Worm (Caenorhabditis elegans) whole organism, early embryonic: ENCODE results near the gene srg-33.

ENCODE experiments used
- B0310.2 ChIP-seq: sonication (generic microtip); optimal IDR thresholded peaks from 2 replicates; lab custom pipeline; 2016; ENCODE audit warnings: mild to moderate bottlenecking, missing genetic modification characterization, missing compliant biosample characterization
- F13C5.2 ChIP-seq: sonication (generic microtip); optimal IDR thresholded peaks from 2 replicates; lab custom pipeline; 2017; ENCODE audit warnings: mild to moderate bottlenecking, missing genetic modification characterization, inconsistent platforms, missing compliant biosample characterization
- aly-1 ChIP-seq: sonication (generic microtip); optimal IDR thresholded peaks from 2 replicates; lab custom pipeline; 2016; ENCODE audit warnings: missing genetic modification characterization, missing compliant biosample characterization
- ama-1 ChIP-seq: fragments of 150-350 bp; optimal IDR thresholded peaks from 2 replicates; lab custom pipeline; 2014
- ceh-13 ChIP-seq: fragments of 200-800 bp; sonication (Bioruptor generic); optimal IDR thresholded peaks from 2 replicates; lab custom pipeline; 2018; ENCODE audit warnings: mild to moderate bottlenecking, missing genetic modification characterization, missing compliant biosample characterization
- ceh-36 ChIP-seq: sonication (generic microtip); optimal IDR thresholded peaks from 2 replicates; lab custom pipeline; 2016; ENCODE audit warnings: missing genetic modification characterization, inconsistent platforms, missing compliant biosample characterization
- ets-7 ChIP-seq: sonication (generic microtip); optimal IDR thresholded peaks from 2 replicates; lab custom pipeline; 2016; ENCODE audit warnings: missing genotype, missing genetic modification characterization, missing compliant biosample characterization
- flt-1 ChIP-seq: fragments of 200-800 bp; sonication (Bioruptor generic); IDR thresholded peaks from 2 replicates; pipeline ENCODE4 v1.3.6; 2022; ENCODE audit warnings: missing genetic modification characterization, missing compliant biosample characterization
- hmbx-1 ChIP-seq: sonication (generic microtip); optimal IDR thresholded peaks from 2 replicates; lab custom pipeline; 2016; ENCODE audit warnings: mild to moderate bottlenecking, missing genetic modification characterization, missing compliant biosample characterization
- hmg-4 ChIP-seq: fragments of 200-800 bp; sonication (Bioruptor generic); optimal IDR thresholded peaks from 2 replicates; lab custom pipeline; 2018; ENCODE audit warnings: mild to moderate bottlenecking, missing genetic modification characterization, missing compliant biosample characterization
- hnd-1 ChIP-seq: sonication (generic microtip); optimal IDR thresholded peaks from 2 replicates; lab custom pipeline; 2016; ENCODE audit warnings: missing genetic modification characterization, missing compliant biosample characterization
- pes-1 ChIP-seq: fragments of 200-800 bp; sonication (Bioruptor generic); IDR thresholded peaks from 2 replicates; pipeline ENCODE4 v1.3.6; 2022; ENCODE audit warnings: missing genetic modification reagents, missing genetic modification characterization, missing compliant biosample characterization
- scrt-1 ChIP-seq: fragments of 200-800 bp; sonication (Bioruptor generic); IDR thresholded peaks from 2 replicates; pipeline ENCODE4 v1.3.6; 2022; ENCODE audit warnings: missing genetic modification characterization, missing compliant biosample characterization
- sea-1 ChIP-seq: fragments of 200-800 bp; sonication (Bioruptor generic); conservative IDR thresholded peaks from 2 replicates; pipeline ENCODE4 v1.3.6; 2022; ENCODE audit warnings: missing genetic modification characterization, missing compliant biosample characterization
- tbx-11 ChIP-seq: fragments of 200-800 bp; sonication (Bioruptor generic); IDR thresholded peaks from 2 replicates; pipeline ENCODE4 v1.3.6; 2022; ENCODE audit warnings: missing genetic modification characterization, missing compliant biosample characterization
- tbx-37 ChIP-seq: fragments of 200-800 bp; sonication (Bioruptor generic); conservative IDR thresholded peaks from 2 replicates; pipeline ENCODE4 v1.3.6; 2022; ENCODE audit warnings: missing genetic modification reagents, missing genetic modification characterization, missing compliant biosample characterization
- tra-4 ChIP-seq: sonication (generic microtip); optimal IDR thresholded peaks from 2 replicates; lab custom pipeline; 2017; ENCODE audit warnings: missing genetic modification characterization, missing compliant biosample characterization

The srg-33 gene

DNA sequence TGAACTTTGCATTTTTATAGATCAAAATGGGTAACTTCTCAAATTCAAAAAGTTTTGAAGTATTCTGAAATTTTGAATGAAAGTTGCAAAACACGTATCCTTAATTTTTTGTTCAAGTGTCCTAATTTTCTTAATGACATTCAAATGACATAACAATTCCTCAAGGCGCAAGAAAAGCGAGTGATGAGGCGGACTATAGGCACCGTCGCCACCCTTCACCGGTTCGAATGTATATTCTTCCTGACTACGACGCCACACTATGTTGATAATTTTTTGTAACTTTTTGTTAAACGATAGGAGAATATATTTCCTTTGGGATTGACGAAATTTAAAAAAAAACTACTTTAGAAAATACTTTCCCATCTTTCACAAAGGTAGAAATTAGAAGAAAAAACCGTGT, 10.2 kb upstream of the srg-33 start:
- TF ChIP-seq aly-1 (no peak), tra-4 (tag; lab: Kevin White, UChicago) (no peak), F13C5.2 (tag; lab: Kevin White, UChicago) (no peak)

DNA sequence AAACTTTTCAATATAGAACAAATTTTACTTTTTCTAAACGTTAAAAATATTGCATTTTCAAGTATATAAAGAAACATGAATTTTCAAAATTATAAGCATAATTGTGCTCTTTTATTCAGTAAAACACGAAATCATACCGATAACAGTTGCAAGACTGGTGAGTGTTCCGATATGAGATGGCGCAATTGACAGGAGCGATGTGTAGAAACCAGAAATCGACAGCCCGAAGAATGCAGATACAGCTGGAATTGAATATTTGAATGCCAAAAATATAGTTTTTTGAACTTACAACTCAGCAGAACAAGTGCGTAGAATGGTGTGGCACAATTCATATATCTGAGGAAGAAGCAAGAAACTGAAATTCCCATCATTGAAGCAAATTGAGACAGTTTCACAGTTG, 8.9 kb upstream of the srg-33 start:
- TF ChIP-seq ceh-36 (tag; lab: Kevin White, UChicago) = no peak
- TF ChIP-seq tra-4 (tag; lab: Kevin White, UChicago) = no peak
- TF ChIP-seq tbx-11 (GFP tag; lab: Robert Waterston, UW) = no peak
- TF ChIP-seq hnd-1 = no peak
- TF ChIP-seq tbx-37 (GFP tag; lab: Robert Waterston, UW) = no peak
- no peak for TF ChIP-seq hmbx-1
- TF ChIP-seq F13C5.2 (tag; lab: Kevin White, UChicago) = no peak
- no peak for TF ChIP-seq flt-1 (GFP tag; lab: Robert Waterston, UW)
- TF ChIP-seq ama-1 = no peak
- TF ChIP-seq aly-1 = no peak
- TF ChIP-seq scrt-1 (GFP tag; lab: Robert Waterston, UW) = no peak
- TF ChIP-seq ets-7 (tag; lab: Kevin White, UChicago) = no peak
- no peak for TF ChIP-seq sea-1
- no peak for TF ChIP-seq ceh-13 (GFP tag; lab: Kevin White, UChicago)

DNA sequence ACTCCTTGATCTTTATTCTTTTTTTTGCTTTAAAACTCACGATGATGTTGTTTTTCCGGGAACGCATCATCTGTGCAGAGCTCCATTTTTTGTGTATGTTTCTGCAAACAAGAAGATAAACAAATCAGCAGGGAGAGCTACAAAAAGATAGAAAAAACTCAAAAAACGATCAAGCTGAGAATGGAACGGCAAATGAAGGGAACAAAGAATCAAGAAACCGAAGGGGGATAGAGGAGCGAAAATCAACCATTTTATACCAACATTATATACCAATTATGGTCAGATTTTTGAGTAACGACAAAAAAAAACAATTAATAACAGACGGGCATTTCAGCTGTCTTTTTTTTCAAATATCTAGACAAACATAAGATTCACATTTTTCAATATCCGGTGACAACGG, 7.1 kb upstream of the srg-33 start, which contains the start of gene slc-17.5:
slc-17.5 (minus strand) TSS at position 101 of the 400 bp plus-strand sequence.
- no peak for TF ChIP-seq hmg-4 (GFP tag; lab: Kevin White, UChicago)
- TF ChIP-seq hnd-1 = no peak
- TF ChIP-seq ceh-36 (tag; lab: Kevin White, UChicago) = no peak
- TF ChIP-seq ets-7 (tag; lab: Kevin White, UChicago) = no peak
- no peak for TF ChIP-seq sea-1
- TF ChIP-seq ceh-13 (GFP tag; lab: Kevin White, UChicago) = no peak
- no peak for TF ChIP-seq scrt-1 (GFP tag; lab: Robert Waterston, UW)
- no peak for TF ChIP-seq tbx-37 (GFP tag; lab: Robert Waterston, UW)
- no peak for TF ChIP-seq ama-1
- TF ChIP-seq flt-1 (GFP tag; lab: Robert Waterston, UW) = no peak
- TF ChIP-seq tra-4 (tag; lab: Kevin White, UChicago) = no peak
- TF ChIP-seq hmbx-1 = no peak
- no peak for TF ChIP-seq F13C5.2 (tag; lab: Kevin White, UChicago)
- no peak for TF ChIP-seq B0310.2
- no peak for TF ChIP-seq tbx-11 (GFP tag; lab: Robert Waterston, UW)
- TF ChIP-seq aly-1 = no peak
- TF ChIP-seq pes-1 (GFP tag; lab: Robert Waterston, UW) = no peak

DNA sequence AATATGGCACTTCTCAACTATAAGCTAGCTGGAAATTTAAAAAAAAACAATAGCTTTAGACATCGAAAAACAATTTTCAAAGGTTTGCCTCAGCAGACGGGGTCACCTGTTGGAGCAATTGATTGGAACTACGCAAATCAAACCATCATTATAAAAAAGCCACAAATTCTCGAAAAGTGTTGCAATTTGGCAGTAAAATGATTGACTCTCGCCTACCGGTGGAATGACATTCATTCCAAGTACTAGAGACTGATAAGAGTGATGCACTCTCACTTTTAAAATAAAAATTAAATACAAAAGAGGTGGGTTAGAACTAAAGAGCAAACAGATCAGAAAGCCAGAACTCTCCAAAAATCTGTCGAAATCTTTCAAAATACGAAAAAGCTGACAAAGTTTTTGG, 6.4 kb upstream of the srg-33 start:
- TF ChIP-seq aly-1 (no peak), B0310.2 (no peak), hmg-4 (GFP tag; lab: Kevin White, UChicago) (no peak), ama-1 (no peak), hnd-1 (no peak), scrt-1 (GFP tag; lab: Robert Waterston, UW) (no peak), tra-4 (tag; lab: Kevin White, UChicago) (no peak), hmbx-1 (no peak), F13C5.2 (tag; lab: Kevin White, UChicago) (no peak), sea-1 (no peak)

DNA sequence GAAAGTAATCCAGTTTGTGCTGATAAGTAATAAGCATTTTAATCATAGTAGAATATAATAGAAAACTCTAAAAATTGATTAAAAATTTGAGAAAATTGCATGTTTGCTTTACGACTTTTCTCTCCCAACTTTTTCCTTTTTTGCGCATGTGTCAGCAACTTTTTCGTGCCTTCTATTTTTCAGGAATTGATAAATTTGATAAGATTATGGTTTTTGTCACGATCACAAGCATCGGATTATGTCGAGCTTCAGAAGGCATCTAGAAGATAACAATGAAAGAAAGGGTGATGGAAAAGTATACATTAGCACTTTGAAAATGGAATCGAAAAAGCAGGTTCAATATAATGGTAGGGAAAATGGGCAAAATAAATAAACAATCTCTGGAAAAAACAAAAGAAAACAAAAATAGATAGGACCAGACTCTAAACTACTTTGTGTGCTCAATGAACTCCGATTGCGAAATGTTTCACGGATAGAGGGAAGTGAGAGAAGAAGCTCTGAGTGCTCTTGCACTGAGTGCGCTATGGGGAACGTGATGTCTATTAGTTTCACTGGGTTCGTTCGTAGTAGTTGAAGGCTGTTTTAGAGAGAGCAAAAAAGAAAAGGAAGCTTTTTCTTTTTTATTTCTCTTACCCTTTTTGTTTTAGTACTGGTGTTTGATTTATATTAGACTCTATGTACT, 3.6 kb upstream of the srg-33 start:
- TF ChIP-seq sea-1 (no peak), hmg-4 (GFP tag; lab: Kevin White, UChicago) (no peak), flt-1 (GFP tag; lab: Robert Waterston, UW) (no peak)

DNA sequence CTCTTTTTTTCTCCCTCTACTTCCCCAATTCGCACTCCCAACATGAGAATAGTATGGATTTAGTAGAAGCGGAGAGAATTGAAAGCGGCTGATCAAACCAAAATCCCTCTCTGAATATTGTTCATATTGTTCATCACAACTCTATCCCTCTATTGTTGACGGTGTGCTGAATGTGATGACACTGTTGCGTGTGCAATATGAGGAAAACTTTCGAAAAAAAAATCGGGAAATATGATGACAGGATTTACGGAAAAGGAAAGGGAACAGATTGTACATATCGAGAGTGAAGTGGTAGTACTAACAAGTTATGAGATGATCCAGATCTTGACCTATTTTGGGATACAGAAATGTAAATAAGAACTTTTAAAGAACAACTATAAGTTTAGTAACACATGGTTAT, 4.0 kb downstream of the srg-33 start, which contains the start of gene smex-1:
smex-1 (minus strand) TSS at position 101 of the 400 bp plus-strand sequence.
- TF ChIP-seq ceh-13 (GFP tag; lab: Kevin White, UChicago) = no peak
- no peak for TF ChIP-seq scrt-1 (GFP tag; lab: Robert Waterston, UW)
- no peak for TF ChIP-seq ama-1
- no peak for TF ChIP-seq flt-1 (GFP tag; lab: Robert Waterston, UW)
- no peak for TF ChIP-seq sea-1
- no peak for TF ChIP-seq ceh-36 (tag; lab: Kevin White, UChicago)
- TF ChIP-seq B0310.2 = no peak
- TF ChIP-seq pes-1 (GFP tag; lab: Robert Waterston, UW) = no peak
- TF ChIP-seq tra-4 (tag; lab: Kevin White, UChicago) = no peak
- no peak for TF ChIP-seq tbx-11 (GFP tag; lab: Robert Waterston, UW)

DNA sequence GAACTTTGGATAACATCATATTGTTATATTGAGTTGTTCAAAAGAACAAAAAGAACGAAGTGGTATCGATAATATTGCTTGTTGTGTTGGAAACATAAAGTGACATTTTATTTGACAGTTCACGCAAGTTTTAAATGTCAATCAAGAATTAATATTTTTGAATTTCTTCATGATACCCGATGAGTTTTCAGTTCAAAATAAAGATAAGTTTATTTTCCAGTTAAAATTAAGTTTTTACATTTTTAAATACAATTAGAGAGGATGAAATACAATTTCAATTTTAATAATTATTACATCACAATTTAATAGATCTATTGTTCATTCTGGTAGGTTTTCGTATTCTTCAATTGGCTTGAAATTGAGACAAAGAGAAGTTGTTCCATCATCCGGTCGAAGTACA, 5.6 kb downstream of the srg-33 start, which contains the start of gene W02D7.4:
W02D7.4 (minus strand) TSS at position 101 of the 400 bp plus-strand sequence.
- TF ChIP-seq ceh-36 (tag; lab: Kevin White, UChicago) (no peak), tbx-11 (GFP tag; lab: Robert Waterston, UW) (no peak), scrt-1 (GFP tag; lab: Robert Waterston, UW) (no peak), aly-1 (no peak), ama-1 (no peak)

DNA sequence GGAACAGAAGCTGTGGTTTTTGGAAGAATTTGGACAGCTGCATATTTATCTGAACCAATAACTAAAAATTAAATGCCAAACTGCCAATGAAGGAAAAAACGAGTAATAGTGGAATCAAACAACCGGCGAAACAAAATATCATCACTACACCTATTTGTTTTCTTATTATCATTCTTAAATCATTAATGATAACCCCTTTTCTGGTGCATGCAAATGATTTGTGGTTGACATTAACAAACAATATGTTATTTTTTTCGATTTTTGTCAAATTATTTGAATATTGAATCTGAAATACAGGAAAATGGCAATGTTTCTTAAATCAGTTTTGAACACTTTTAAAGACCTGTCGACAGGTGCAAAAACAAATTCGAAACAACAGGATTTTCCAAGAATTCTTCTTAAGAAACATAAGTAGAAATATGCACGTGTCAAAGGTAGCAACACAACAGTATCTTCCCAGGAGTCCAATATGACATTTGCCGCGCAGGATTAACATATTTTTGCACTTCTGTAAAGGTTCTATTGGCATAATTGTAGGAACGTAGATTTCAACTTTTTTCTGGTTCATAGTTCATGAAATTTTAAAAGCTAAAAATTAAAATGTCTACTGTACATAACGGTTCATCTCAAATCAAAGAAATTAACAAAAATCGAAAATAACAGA, 7.5 kb downstream of the srg-33 start, which contains the start of gene W02D7.5:
W02D7.5 (minus strand) TSS at position 51 of the 664 bp plus-strand sequence.
- TF ChIP-seq F13C5.2 (tag; lab: Kevin White, UChicago) = no peak
- no peak for TF ChIP-seq tbx-37 (GFP tag; lab: Robert Waterston, UW)
- TF ChIP-seq hmg-4 (GFP tag; lab: Kevin White, UChicago) = no peak
- no peak for TF ChIP-seq ets-7 (tag; lab: Kevin White, UChicago)
- no peak for TF ChIP-seq tra-4 (tag; lab: Kevin White, UChicago)
